Worm (Caenorhabditis elegans): ENCODE measurements around the gene E02H9.3.

Gene E02H9.3

DNA sequence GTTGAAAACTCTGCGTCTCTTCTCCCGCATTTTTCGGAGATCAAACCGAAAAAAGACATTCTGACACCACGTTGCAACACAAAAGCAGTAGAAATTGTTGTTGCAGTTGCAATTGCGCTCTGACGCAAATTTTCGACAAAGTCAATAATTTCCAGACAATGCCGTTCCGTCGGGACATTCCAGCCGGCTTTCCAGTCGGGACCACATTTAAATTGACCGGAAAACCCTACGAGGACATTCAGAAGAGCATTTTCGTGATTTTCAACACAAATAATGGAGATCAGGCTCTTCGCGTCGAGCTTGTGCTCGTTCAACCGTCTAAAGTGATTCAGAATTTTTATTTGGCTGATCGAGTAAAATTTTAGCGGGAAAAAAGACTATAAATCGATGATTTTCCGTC, 39.9 kb upstream of the E02H9.3 start:
- TF ChIP-seq unc-62 (GFP tag; optimal IDR thresholded peaks at IDR 0.05) (no peak), hlh-1 (tag; optimal IDR thresholded peaks at IDR 0.05) (no peak), lin-13 (tag; optimal IDR thresholded peaks at IDR 0.05) (no peak), tbx-8 (GFP tag; optimal IDR thresholded peaks at IDR 0.05) (no peak), ces-1 (GFP tag; optimal IDR thresholded peaks at IDR 0.05) (no peak), snpc-4 (tag; optimal IDR thresholded peaks at IDR 0.05) (no peak), flh-1 (GFP tag; optimal IDR thresholded peaks at IDR 0.05) (no peak), mls-2 (tag; optimal IDR thresholded peaks at IDR 0.05) (no peak), bed-3 (GFP tag; optimal IDR thresholded peaks at IDR 0.05) (no peak), elt-3 (tag; optimal IDR thresholded peaks at IDR 0.05) (no peak), ceh-39 (tag; optimal IDR thresholded peaks at IDR 0.05) (no peak), ceh-43 (GFP tag; optimal IDR thresholded peaks at IDR 0.05) (no peak), lin-32 (GFP tag; optimal IDR thresholded peaks at IDR 0.05) (no peak), nhr-12 (tag; optimal IDR thresholded peaks at IDR 0.05) (no peak), nhr-237 (tag; optimal IDR thresholded peaks at IDR 0.05) (no peak), nhr-76 (tag; optimal IDR thresholded peaks at IDR 0.05) (no peak), mab-5 (tag; optimal IDR thresholded peaks at IDR 0.05) (no peak), sem-2 (GFP tag; optimal IDR thresholded peaks at IDR 0.05) (no peak)

- TF ChIP-seq blmp-1 (tag; optimal IDR thresholded peaks at IDR 0.05): no peak
- no peak for TF ChIP-seq ztf-11 (tag; optimal IDR thresholded peaks at IDR 0.05)
- TF ChIP-seq ceh-39 (tag; optimal IDR thresholded peaks at IDR 0.05): no peak
- TF ChIP-seq tbx-8 (GFP tag; optimal IDR thresholded peaks at IDR 0.05): no peak
- no peak for TF ChIP-seq nhr-28 (tag; optimal IDR thresholded peaks at IDR 0.05)
- no peak for TF ChIP-seq ham-2 (GFP tag; optimal IDR thresholded peaks at IDR 0.05)
- TF ChIP-seq cnd-1 (tag; optimal IDR thresholded peaks at IDR 0.05): no peak
- no peak for TF ChIP-seq sem-2 (GFP tag; optimal IDR thresholded peaks at IDR 0.05)
- no peak for TF ChIP-seq pha-4 (tag; optimal IDR thresholded peaks at IDR 0.05)
- TF ChIP-seq hlh-1 (tag; optimal IDR thresholded peaks at IDR 0.05): no peak
- TF ChIP-seq M03D4.4 (tag; optimal IDR thresholded peaks at IDR 0.05): no peak
- TF ChIP-seq mab-5 (tag; optimal IDR thresholded peaks at IDR 0.05): no peak
- no peak for TF ChIP-seq unc-39 (tag; optimal IDR thresholded peaks at IDR 0.05)
These were observed 39.3 kb upstream of the E02H9.3 start for ce11 chrIII:2419504-2419903.

ce11 chrIII:2421226-2421625, 37.6 kb upstream of the E02H9.3 start:
- no peak for TF ChIP-seq ceh-39 (tag; optimal IDR thresholded peaks at IDR 0.05)
- no peak for TF ChIP-seq ztf-11 (tag; optimal IDR thresholded peaks at IDR 0.05)
- no peak for TF ChIP-seq bed-3 (GFP tag; optimal IDR thresholded peaks at IDR 0.05)
- no peak for TF ChIP-seq ces-1 (GFP tag; optimal IDR thresholded peaks at IDR 0.05)
- TF ChIP-seq elt-3 (tag; optimal IDR thresholded peaks at IDR 0.05): no peak
- TF ChIP-seq lin-13 (tag; optimal IDR thresholded peaks at IDR 0.05): no peak
- no peak for TF ChIP-seq flh-1 (GFP tag; optimal IDR thresholded peaks at IDR 0.05)
- no peak for TF ChIP-seq sptf-1 (tag; optimal IDR thresholded peaks at IDR 0.05)
- no peak for TF ChIP-seq pha-4 (tag; optimal IDR thresholded peaks at IDR 0.05)
- TF ChIP-seq mep-1 (tag; optimal IDR thresholded peaks at IDR 0.05): no peak
- TF ChIP-seq nhr-2 (tag; optimal IDR thresholded peaks at IDR 0.05): no peak

DNA sequence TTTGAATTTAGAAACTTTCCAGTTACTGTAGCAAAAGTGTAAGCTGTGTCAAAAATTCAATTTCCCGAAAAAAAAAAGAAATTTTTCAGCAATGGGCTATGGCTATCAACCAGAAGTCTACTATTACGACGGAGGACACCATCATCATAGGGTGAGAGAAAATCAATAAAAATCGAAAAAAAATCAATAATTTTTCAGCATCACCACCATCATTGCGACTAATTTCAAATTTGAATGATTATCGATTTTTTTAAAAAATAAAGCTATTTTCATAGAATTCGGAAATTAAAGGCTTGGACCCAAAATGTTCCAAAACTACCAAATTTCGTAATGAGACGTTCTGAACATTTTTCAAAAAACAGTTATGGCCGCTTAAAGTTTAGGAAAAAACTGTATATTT, 35.2 kb upstream of the E02H9.3 start:
- TF ChIP-seq mls-2 (tag; optimal IDR thresholded peaks at IDR 0.05) (no peak), nhr-2 (tag; optimal IDR thresholded peaks at IDR 0.05) (no peak), ztf-11 (tag; optimal IDR thresholded peaks at IDR 0.05) (no peak), nhr-12 (tag; optimal IDR thresholded peaks at IDR 0.05) (no peak), nhr-28 (tag; optimal IDR thresholded peaks at IDR 0.05) (no peak), lin-13 (tag; optimal IDR thresholded peaks at IDR 0.05) (no peak), unc-62 (GFP tag; optimal IDR thresholded peaks at IDR 0.05) (no peak)

- TF ChIP-seq ces-1 (GFP tag; optimal IDR thresholded peaks at IDR 0.05): no peak
- no peak for TF ChIP-seq nhr-28 (tag; optimal IDR thresholded peaks at IDR 0.05)
- no peak for TF ChIP-seq tbx-8 (GFP tag; optimal IDR thresholded peaks at IDR 0.05)
- no peak for TF ChIP-seq pha-4 (tag; optimal IDR thresholded peaks at IDR 0.05)
- TF ChIP-seq ztf-11 (tag; optimal IDR thresholded peaks at IDR 0.05): no peak
- TF ChIP-seq hlh-1 (tag; optimal IDR thresholded peaks at IDR 0.05): no peak
- TF ChIP-seq nhr-12 (tag; optimal IDR thresholded peaks at IDR 0.05): no peak
- no peak for TF ChIP-seq ceh-39 (tag; optimal IDR thresholded peaks at IDR 0.05)
- no peak for TF ChIP-seq ceh-43 (GFP tag; optimal IDR thresholded peaks at IDR 0.05)
- no peak for TF ChIP-seq lin-32 (GFP tag; optimal IDR thresholded peaks at IDR 0.05)
- TF ChIP-seq elt-3 (tag; optimal IDR thresholded peaks at IDR 0.05): no peak
- no peak for TF ChIP-seq unc-62 (GFP tag; optimal IDR thresholded peaks at IDR 0.05)
- TF ChIP-seq sptf-1 (tag; optimal IDR thresholded peaks at IDR 0.05): no peak
- no peak for TF ChIP-seq bed-3 (GFP tag; optimal IDR thresholded peaks at IDR 0.05)
- TF ChIP-seq zip-8 (tag; optimal IDR thresholded peaks at IDR 0.05): no peak
- TF ChIP-seq blmp-1 (tag; optimal IDR thresholded peaks at IDR 0.05): no peak
- TF ChIP-seq elt-1 (tag; optimal IDR thresholded peaks at IDR 0.05; ENCODE audit: borderline replicate concordance, insufficient read depth): no peak
- no peak for TF ChIP-seq mep-1 (tag; optimal IDR thresholded peaks at IDR 0.05)
- TF ChIP-seq snpc-4 (tag; optimal IDR thresholded peaks at IDR 0.05): no peak
- TF ChIP-seq unc-39 (tag; optimal IDR thresholded peaks at IDR 0.05): no peak
These were observed 34.0 kb upstream of the E02H9.3 start for ce11 chrIII:2424783-2425329.
